Worm (Caenorhabditis elegans) whole organism, L1 larva: ENCODE measurements around the gene F41E6.7.

Experiments used
- aha-1 ChIP-seq: fragments of 150-350 bp; optimal IDR thresholded peaks from 2 replicates; lab custom pipeline; 2014; ENCODE audit warnings: missing biosample characterization, missing genetic modification characterization
- alr-1 ChIP-seq: fragments of 200-800 bp; sonication (Bioruptor generic); optimal IDR thresholded peaks from 2 replicates; lab custom pipeline; 2018; ENCODE audit warnings: borderline replicate concordance, mild to moderate bottlenecking, missing genetic modification characterization, missing compliant biosample characterization
- ama-1 ChIP-seq: fragments of 150-350 bp; optimal IDR thresholded peaks from 2 replicates; lab custom pipeline; 2014
- blmp-1 ChIP-seq: fragments of 150-350 bp; optimal IDR thresholded peaks from 2 replicates; lab custom pipeline; 2014; ENCODE audit warnings: missing biosample characterization, missing genetic modification characterization
- ceh-63 ChIP-seq: fragments of 200-800 bp; sonication (Bioruptor generic); optimal IDR thresholded peaks from 2 replicates; lab custom pipeline; 2018; ENCODE audit warnings: mild to moderate bottlenecking, missing genetic modification characterization, missing compliant biosample characterization
- ceh-8 ChIP-seq: fragments of 200-800 bp; sonication (Bioruptor generic); optimal IDR thresholded peaks from 2 replicates; lab custom pipeline; 2018; ENCODE audit warnings: mild to moderate bottlenecking, missing genetic modification characterization, moderate library complexity, missing compliant biosample characterization
- ceh-88 ChIP-seq: fragments of 200-800 bp; sonication (Bioruptor generic); IDR thresholded peaks from 2 replicates; pipeline ENCODE4 v1.3.6; 2022; ENCODE audit warnings: missing genetic modification characterization, missing compliant biosample characterization
- dsc-1 ChIP-seq: sonication (generic microtip); optimal IDR thresholded peaks from 2 replicates; lab custom pipeline; 2016; ENCODE audit warnings: mild to moderate bottlenecking, missing genetic modification characterization, missing compliant biosample characterization
- efl-1 ChIP-seq, 4 experiments: fragments of 150-350 bp; optimal IDR thresholded peaks in 3 of 4; peaks in 1 of 4; 1 replicate in 1 of 4; 2 replicates in 3 of 4; lab custom pipeline; 2014; ENCODE audit warnings: missing biosample characterization in 2 of 4, missing genetic modification characterization in 2 of 4, missing genetic modification reagents in 2 of 4
- egl-27 ChIP-seq, 2 experiments: fragments of 150-350 bp in 1 of 2; sonication (generic microtip); optimal IDR thresholded peaks; 3 replicates each; lab custom pipeline; 2017 to 2018; ENCODE audit warnings: missing biosample characterization in 2 of 2, missing genetic modification characterization in 2 of 2, missing genetic modification reagents in 2 of 2
- elt-3 ChIP-seq, 6 experiments: fragments of 150-350 bp in 1 of 6; sonication (generic microtip); optimal IDR thresholded peaks; 2 replicates each; lab custom pipeline; 2017 to 2018; ENCODE audit warnings: missing biosample characterization in 6 of 6, missing genetic modification characterization in 6 of 6, inconsistent platforms in 1 of 6
- ets-5 ChIP-seq: fragments of 200-800 bp; sonication (Bioruptor generic); IDR thresholded peaks from 2 replicates; pipeline ENCODE4 v1.3.6; 2022; ENCODE audit warnings: missing genetic modification characterization, missing compliant biosample characterization
- fkh-10 ChIP-seq: sonication (generic microtip); optimal IDR thresholded peaks from 2 replicates; lab custom pipeline; 2017; ENCODE audit warnings: missing biosample characterization, missing genetic modification reagents, missing genetic modification characterization
- fkh-4 ChIP-seq: sonication (generic microtip); optimal IDR thresholded peaks from 2 replicates; lab custom pipeline; 2016; ENCODE audit warnings: missing compliant biosample characterization, missing genetic modification characterization, borderline replicate concordance
- fos-1 ChIP-seq: fragments of 150-350 bp; optimal IDR thresholded peaks from 2 replicates; lab custom pipeline; 2014; ENCODE audit warnings: missing biosample characterization, missing genetic modification characterization
- hpl-2 ChIP-seq: fragments of 150-350 bp; optimal IDR thresholded peaks from 2 replicates; lab custom pipeline; 2014; ENCODE audit warnings: missing biosample characterization, missing genetic modification reagents, missing genetic modification characterization
- isw-1 ChIP-seq: fragments of 200-800 bp; sonication (Bioruptor generic); IDR thresholded peaks from 2 replicates; pipeline ENCODE4 v1.3.6; 2022; ENCODE audit warnings: missing genetic modification characterization, missing compliant biosample characterization
- jun-1 ChIP-seq: fragments of 150-350 bp; optimal IDR thresholded peaks from 2 replicates; lab custom pipeline; 2014; ENCODE audit warnings: missing biosample characterization, missing genetic modification reagents, missing genetic modification characterization
- lin-13 ChIP-seq: fragments of 150-350 bp; optimal IDR thresholded peaks from 2 replicates; lab custom pipeline; 2014; ENCODE audit warnings: missing biosample characterization, missing genetic modification reagents, missing genetic modification characterization
- lin-14 ChIP-seq: fragments of 200-800 bp; sonication (Bioruptor generic); optimal IDR thresholded peaks from 2 replicates; lab custom pipeline; 2018; ENCODE audit warnings: mild to moderate bottlenecking, missing genetic modification characterization, moderate library complexity, missing compliant biosample characterization
- lin-35 ChIP-seq, 2 experiments: fragments of 150-350 bp; optimal IDR thresholded peaks; 2 replicates each; lab custom pipeline; 2014; ENCODE audit warnings: missing biosample characterization in 2 of 2, missing genetic modification characterization in 2 of 2, missing genetic modification reagents in 2 of 2
- lin-39 ChIP-seq: fragments of 150-350 bp; optimal IDR thresholded peaks from 2 replicates; lab custom pipeline; 2014; ENCODE audit warnings: missing biosample characterization, missing genetic modification reagents, missing genetic modification characterization
- lsy-2 ChIP-seq, 2 experiments: fragments of 150-350 bp; optimal IDR thresholded peaks; 2 replicates each; lab custom pipeline; 2014; ENCODE audit warnings: missing biosample characterization in 2 of 2, missing genetic modification characterization in 2 of 2
- mab-9 ChIP-seq: fragments of 200-800 bp; sonication (Bioruptor generic); IDR thresholded peaks from 2 replicates; pipeline ENCODE4 v1.3.6; 2022; ENCODE audit warnings: missing genetic modification reagents, missing genetic modification characterization, missing compliant biosample characterization
- mdl-1 ChIP-seq, 2 experiments: fragments of 150-350 bp; optimal IDR thresholded peaks; 2 replicates each; lab custom pipeline; 2014 to 2017; ENCODE audit warnings: missing biosample characterization in 2 of 2, missing genetic modification characterization in 2 of 2, inconsistent platforms in 1 of 2
- nhr-19 ChIP-seq: fragments of 200-800 bp; sonication (Bioruptor generic); conservative IDR thresholded peaks from 2 replicates; pipeline ENCODE4 v1.3.6; 2022; ENCODE audit warnings: missing genetic modification characterization, missing compliant biosample characterization
- nhr-20 ChIP-seq: sonication (generic microtip); optimal IDR thresholded peaks from 2 replicates; lab custom pipeline; 2016; ENCODE audit warnings: mild to moderate bottlenecking, missing genetic modification characterization, missing compliant biosample characterization
- nhr-237 ChIP-seq: fragments of 150-350 bp; optimal IDR thresholded peaks from 2 replicates; lab custom pipeline; 2014; ENCODE audit warnings: missing biosample characterization, missing genetic modification characterization
- nhr-28 ChIP-seq: fragments of 150-350 bp; optimal IDR thresholded peaks from 2 replicates; lab custom pipeline; 2014; ENCODE audit warnings: missing biosample characterization, missing genetic modification characterization
- nhr-47 ChIP-seq: sonication (generic microtip); optimal IDR thresholded peaks from 2 replicates; lab custom pipeline; 2016; ENCODE audit warnings: mild to moderate bottlenecking, missing genetic modification characterization, moderate library complexity, missing compliant biosample characterization
- nhr-71 ChIP-seq: sonication (generic microtip); optimal IDR thresholded peaks from 2 replicates; lab custom pipeline; 2016; ENCODE audit warnings: mild to moderate bottlenecking, missing genetic modification characterization, moderate library complexity, missing compliant biosample characterization
- nhr-77 ChIP-seq: fragments of 150-350 bp; optimal IDR thresholded peaks from 2 replicates; lab custom pipeline; 2014; ENCODE audit warnings: missing biosample characterization, missing genetic modification characterization
- nhr-85 ChIP-seq: sonication (generic microtip); peaks from one replicate; lab custom pipeline; 2016; ENCODE audit warnings: missing genetic modification characterization, inconsistent platforms, missing compliant biosample characterization
- pag-3 ChIP-seq: sonication (generic microtip); optimal IDR thresholded peaks from 2 replicates; lab custom pipeline; 2017; ENCODE audit warnings: missing genetic modification characterization, mild to moderate bottlenecking, missing compliant biosample characterization, antibody characterized with exemption, borderline replicate concordance; ENCODE audit not compliant: insufficient read depth
- rnt-1 ChIP-seq: sonication (generic microtip); optimal IDR thresholded peaks from 2 replicates; lab custom pipeline; 2016; ENCODE audit warnings: mild to moderate bottlenecking, missing genetic modification characterization, moderate library complexity, missing compliant biosample characterization
- snu-23 ChIP-seq: sonication (generic microtip); optimal IDR thresholded peaks from 2 replicates; lab custom pipeline; 2016; ENCODE audit warnings: missing genetic modification characterization, missing compliant biosample characterization
- swsn-7 ChIP-seq: sonication (generic microtip); optimal IDR thresholded peaks from 2 replicates; lab custom pipeline; 2016; ENCODE audit warnings: missing genetic modification characterization, missing compliant biosample characterization
- tlp-1 ChIP-seq: fragments of 150-350 bp; optimal IDR thresholded peaks from 2 replicates; lab custom pipeline; 2014; ENCODE audit warnings: missing biosample characterization, missing genetic modification characterization
- unc-130 ChIP-seq: fragments of 150-350 bp; optimal IDR thresholded peaks from 2 replicates; lab custom pipeline; 2017; ENCODE audit warnings: missing biosample characterization, missing genetic modification characterization, inconsistent platforms
- unc-30 ChIP-seq: sonication (generic microtip); optimal IDR thresholded peaks from 2 replicates; lab custom pipeline; 2017; ENCODE audit warnings: missing biosample characterization, missing genetic modification characterization
- unc-62 ChIP-seq: fragments of 150-350 bp; optimal IDR thresholded peaks from 2 replicates; lab custom pipeline; 2014; ENCODE audit warnings: missing biosample characterization, missing genetic modification reagents, missing genetic modification characterization
- xbp-1 ChIP-seq: sonication (generic microtip); optimal IDR thresholded peaks from 2 replicates; lab custom pipeline; 2016; ENCODE audit warnings: missing genetic modification characterization, missing compliant biosample characterization
- zag-1 ChIP-seq: fragments of 150-350 bp; optimal IDR thresholded peaks from 2 replicates; lab custom pipeline; 2014; ENCODE audit warnings: missing biosample characterization, missing genetic modification characterization
- ztf-11 ChIP-seq, 2 experiments: sonication (generic microtip); optimal IDR thresholded peaks; 2 replicates each; lab custom pipeline; 2016 to 2017; ENCODE audit warnings: missing genetic modification characterization in 2 of 2, missing biosample characterization in 1 of 2, missing compliant biosample characterization in 1 of 2

Gene F41E6.7

ce11 chrV:8599957-8600356 lies 865 bp upstream of the F41E6.7 start:
- peak; percentile 98 for TF ChIP-seq dsc-1
- peak; percentile 92 for TF ChIP-seq fkh-4 (tag; lab: Kevin White, UChicago)
- no peak for TF ChIP-seq fos-1 (tag; lab: Kevin White, UChicago)

ce11 chrV:8594105-8594964 lies 4.8 kb downstream of the F41E6.7 start, which contains the start of gene tag-196:
Gene tag-196 (plus strand): TSS chrV:8594914.
- TF ChIP-seq nhr-19 (GFP tag; lab: Robert Waterston, UW) (peak; percentile 36; the same call in 1 of the 2 replicates), unc-130 (tag; lab: Kevin White, UChicago) (peak; percentile 74), snu-23 (GFP tag; lab: Kevin White, UChicago) (peak; percentile 8), lin-14 (GFP tag; lab: Kevin White, UChicago) (peak; percentile 76), nhr-20 (tag; lab: Kevin White, UChicago) (peak; percentile 12), ztf-11 (tag; optimal IDR thresholded peaks at IDR 0.05; lab: Kevin White, UChicago) (peak in 1 of 2 experiments; percentile 15), lin-39 (tag; lab: Kevin White, UChicago) (no peak), mdl-1 (tag; optimal IDR thresholded peaks at IDR 0.05; lab: Kevin White, UChicago) (peak in 1 of 2 experiments; percentile 18), rnt-1 (peak; percentile 80), efl-1 (optimal IDR thresholded peaks at IDR 0.05; lab: Kevin White, UChicago) (no peak), efl-1 (GFP tag; optimal IDR thresholded peaks at IDR 0.05 in 1 of 2; lab: Kevin White, UChicago) (peak; percentile 6 to 82), ama-1 (no peak), lsy-2 (tag; optimal IDR thresholded peaks at IDR 0.05; lab: Kevin White, UChicago) (peak; percentile 38 to 41), lin-35 (GFP tag; optimal IDR thresholded peaks at IDR 0.05; lab: Kevin White, UChicago) (peak in 1 of 2 experiments; percentile 28), nhr-71 (tag; lab: Kevin White, UChicago) (peak; percentile 68), aha-1 (tag; lab: Kevin White, UChicago) (no peak), mab-9 (no peak), pag-3 (tag; lab: Kevin White, UChicago) (peak; percentile 44), unc-62 (GFP tag; lab: Kevin White, UChicago) (no peak), nhr-47 (tag; lab: Kevin White, UChicago) (no peak), ets-5 (no peak), ceh-88 (GFP tag; lab: Robert Waterston, UW) (no peak), swsn-7 (no peak)

ce11 chrV:8592691-8593307 lies 6.3 kb downstream of the F41E6.7 start:
- TF ChIP-seq efl-1 (optimal IDR thresholded peaks at IDR 0.05; lab: Kevin White, UChicago) (no peak), efl-1 (GFP tag; optimal IDR thresholded peaks at IDR 0.05 in 1 of 2; lab: Kevin White, UChicago) (peak in 1 of 2 experiments; percentile 75), tlp-1 (tag; lab: Kevin White, UChicago) (no peak), lin-39 (tag; lab: Kevin White, UChicago) (no peak), isw-1 (GFP tag; lab: Robert Waterston, UW) (no peak), unc-30 (no peak), lin-35 (GFP tag; optimal IDR thresholded peaks at IDR 0.05; lab: Kevin White, UChicago) (no peak), fos-1 (tag; lab: Kevin White, UChicago) (no peak), nhr-77 (tag; lab: Kevin White, UChicago) (no peak), mab-9 (no peak), alr-1 (tag; lab: Kevin White, UChicago) (no peak), jun-1 (tag; lab: Kevin White, UChicago) (no peak), unc-62 (GFP tag; lab: Kevin White, UChicago) (no peak), fkh-10 (GFP tag; lab: Kevin White, UChicago) (peak; percentile 5), nhr-28 (tag; lab: Kevin White, UChicago) (no peak), nhr-19 (GFP tag; lab: Robert Waterston, UW) (no peak), pag-3 (tag; lab: Kevin White, UChicago) (no peak), nhr-237 (tag; lab: Kevin White, UChicago) (no peak), ceh-63 (GFP tag; lab: Kevin White, UChicago) (no peak), ama-1 (no peak), blmp-1 (tag; lab: Kevin White, UChicago) (peak; percentile 23), ceh-8 (GFP tag; lab: Kevin White, UChicago) (no peak), hpl-2 (GFP tag; lab: Kevin White, UChicago) (no peak), nhr-85 (tag; lab: Kevin White, UChicago) (peak; percentile 25), zag-1 (tag; lab: Kevin White, UChicago) (no peak), lin-13 (GFP tag; lab: Kevin White, UChicago) (no peak), snu-23 (GFP tag; lab: Kevin White, UChicago) (no peak), xbp-1 (tag; lab: Kevin White, UChicago) (no peak), elt-3 (tag; optimal IDR thresholded peaks at IDR 0.05; lab: Kevin White, UChicago) (no peak), egl-27 (tag; optimal IDR thresholded peaks at IDR 0.05; lab: Kevin White, UChicago) (no peak)
